Worm (Caenorhabditis elegans) whole organism, young adult: ENCODE data around the gene ZK1055.2.

Experiments used
- B0035.1 ChIP-seq: sonication (generic microtip); optimal IDR thresholded peaks from 2 replicates; lab custom pipeline; 2016; ENCODE audit warnings: missing genetic modification characterization, mild to moderate bottlenecking, missing compliant biosample characterization, missing genotype, missing genetic modification reagents
- B0261.1 ChIP-seq: sonication (generic microtip); optimal IDR thresholded peaks from 2 replicates; lab custom pipeline; 2016; ENCODE audit warnings: mild to moderate bottlenecking, missing genetic modification characterization, moderate library complexity, missing compliant biosample characterization
- B0336.3 ChIP-seq: fragments of 200-800 bp; sonication (Bioruptor generic); IDR thresholded peaks from 2 replicates; pipeline ENCODE4 v1.3.6; 2022; ENCODE audit warnings: missing genetic modification characterization, missing compliant biosample characterization
- F10E7.11 ChIP-seq: sonication (generic microtip); optimal IDR thresholded peaks from 2 replicates; lab custom pipeline; 2017; ENCODE audit warnings: mild to moderate bottlenecking, missing genetic modification characterization, moderate library complexity, missing compliant biosample characterization
- F22D6.2 ChIP-seq: sonication (generic microtip); optimal IDR thresholded peaks from 2 replicates; lab custom pipeline; 2016; ENCODE audit warnings: mild to moderate bottlenecking, missing genetic modification characterization, missing compliant biosample characterization
- F37B4.10 ChIP-seq: fragments of 200-800 bp; sonication (Bioruptor generic); IDR thresholded peaks from 2 replicates; pipeline ENCODE4 v1.3.6; 2022; ENCODE audit warnings: missing genetic modification characterization, missing compliant biosample characterization
- F55B11.4 ChIP-seq: sonication (generic microtip); optimal IDR thresholded peaks from 2 replicates; lab custom pipeline; 2016; ENCODE audit warnings: missing compliant biosample characterization, missing genetic modification characterization, borderline replicate concordance; ENCODE audit not compliant: insufficient read depth
- Y53F4B.3 ChIP-seq: fragments of 200-800 bp; sonication (Bioruptor generic); IDR thresholded peaks from 2 replicates; pipeline ENCODE4 v1.3.6; 2022; ENCODE audit warnings: missing genetic modification reagents, missing genetic modification characterization, missing compliant biosample characterization
- akir-1 ChIP-seq: fragments of 200-800 bp; sonication (Bioruptor generic); optimal IDR thresholded peaks from 2 replicates; lab custom pipeline; 2018; ENCODE audit warnings: mild to moderate bottlenecking, missing genetic modification characterization, moderate library complexity, missing compliant biosample characterization
- attf-3 ChIP-seq: fragments of 200-800 bp; sonication (Bioruptor generic); conservative IDR thresholded peaks from 2 replicates; pipeline ENCODE4 v1.3.6; 2022; ENCODE audit warnings: missing genetic modification reagents, missing genetic modification characterization, missing compliant biosample characterization
- ceh-40 ChIP-seq: fragments of 200-800 bp; sonication (Bioruptor generic); IDR thresholded peaks from 2 replicates; pipeline ENCODE4 v1.3.6; 2022; ENCODE audit warnings: missing genetic modification characterization, missing compliant biosample characterization
- ceh-58 ChIP-seq: fragments of 200-800 bp; sonication (Bioruptor generic); IDR thresholded peaks from 2 replicates; pipeline ENCODE4 v1.3.6; 2022; ENCODE audit warnings: missing genetic modification characterization, missing compliant biosample characterization
- chd-7 ChIP-seq: sonication (generic microtip); optimal IDR thresholded peaks from 2 replicates; lab custom pipeline; 2016; ENCODE audit warnings: mild to moderate bottlenecking, missing genetic modification characterization, moderate library complexity, missing compliant biosample characterization
- dpl-1 ChIP-seq: fragments of 150-350 bp; optimal IDR thresholded peaks from 2 replicates; lab custom pipeline; 2014; ENCODE audit warnings: missing biosample characterization, missing genetic modification reagents, missing genetic modification characterization
- efl-1 ChIP-seq: fragments of 150-350 bp; optimal IDR thresholded peaks from 2 replicates; lab custom pipeline; 2014; ENCODE audit warnings: missing biosample characterization, missing genetic modification reagents, missing genetic modification characterization
- egl-44 ChIP-seq: fragments of 200-800 bp; sonication (Bioruptor generic); IDR thresholded peaks from 2 replicates; pipeline ENCODE4 v1.3.6; 2022; ENCODE audit warnings: missing genetic modification reagents, missing genetic modification characterization, missing compliant biosample characterization
- egrh-3 ChIP-seq: fragments of 200-800 bp; sonication (Bioruptor generic); IDR thresholded peaks from 2 replicates; pipeline ENCODE4 v1.3.6; 2022; ENCODE audit warnings: missing genetic modification reagents, missing genetic modification characterization, missing compliant biosample characterization
- ekl-4 ChIP-seq: fragments of 200-800 bp; sonication (Bioruptor generic); IDR thresholded peaks from 2 replicates; pipeline ENCODE4 v1.3.6; 2022; ENCODE audit warnings: missing genetic modification reagents, missing genetic modification characterization, missing compliant biosample characterization
- fkh-3 ChIP-seq: sonication (generic microtip); optimal IDR thresholded peaks from 2 replicates; lab custom pipeline; 2016; ENCODE audit warnings: mild to moderate bottlenecking, missing genetic modification characterization, missing compliant biosample characterization
- hlh-12 ChIP-seq: sonication (generic microtip); optimal IDR thresholded peaks from 2 replicates; lab custom pipeline; 2016; ENCODE audit warnings: missing genetic modification characterization, missing compliant biosample characterization
- hmg-1.2 ChIP-seq: fragments of 200-800 bp; sonication (Bioruptor generic); IDR thresholded peaks from 2 replicates; pipeline ENCODE4 v1.3.6; 2022; ENCODE audit warnings: missing genetic modification reagents, missing genetic modification characterization, missing compliant biosample characterization
- hrde-1 ChIP-seq: sonication (generic microtip); optimal IDR thresholded peaks from 2 replicates; lab custom pipeline; 2016; ENCODE audit warnings: missing genetic modification characterization, mild to moderate bottlenecking, missing compliant biosample characterization, moderate library complexity, missing genotype, missing genetic modification reagents, borderline replicate concordance
- lag-1 ChIP-seq: fragments of 200-800 bp; sonication (Bioruptor generic); IDR thresholded peaks from 2 replicates; pipeline ENCODE4 v1.3.6; 2022; ENCODE audit warnings: missing genetic modification reagents, missing genetic modification characterization, missing compliant biosample characterization
- lin-40 ChIP-seq: sonication (generic microtip); optimal IDR thresholded peaks from 2 replicates; lab custom pipeline; 2016; ENCODE audit warnings: missing genetic modification characterization, mild to moderate bottlenecking, missing compliant biosample characterization, missing genotype, missing genetic modification reagents
- lin-54 ChIP-seq: fragments of 200-800 bp; sonication (Bioruptor generic); optimal IDR thresholded peaks from 2 replicates; lab custom pipeline; 2018; ENCODE audit warnings: mild to moderate bottlenecking, missing genetic modification characterization, missing compliant biosample characterization
- lsy-27 ChIP-seq: sonication (generic microtip); optimal IDR thresholded peaks from 2 replicates; lab custom pipeline; 2017; ENCODE audit warnings: missing genetic modification characterization, mild to moderate bottlenecking, missing compliant biosample characterization, antibody characterized with exemption, missing genotype, borderline replicate concordance; ENCODE audit not compliant: insufficient read depth
- madf-10 ChIP-seq: sonication (generic microtip); optimal IDR thresholded peaks from 2 replicates; lab custom pipeline; 2016; ENCODE audit warnings: mild to moderate bottlenecking, missing genetic modification characterization, missing compliant biosample characterization
- madf-3 ChIP-seq: fragments of 200-800 bp; sonication (Bioruptor generic); IDR thresholded peaks from 2 replicates; pipeline ENCODE4 v1.3.6; 2022; ENCODE audit warnings: missing genetic modification reagents, missing genetic modification characterization, missing compliant biosample characterization
- madf-8 ChIP-seq: fragments of 200-800 bp; sonication (Bioruptor generic); conservative IDR thresholded peaks from 2 replicates; pipeline ENCODE4 v1.3.6; 2022; ENCODE audit warnings: missing genetic modification reagents, missing genetic modification characterization, missing compliant biosample characterization
- mcd-1 ChIP-seq: fragments of 200-800 bp; sonication (Bioruptor generic); IDR thresholded peaks from 2 replicates; pipeline ENCODE4 v1.3.6; 2022; ENCODE audit warnings: missing genetic modification reagents, missing genetic modification characterization, missing compliant biosample characterization
- mxl-1 ChIP-seq: sonication (generic microtip); optimal IDR thresholded peaks from 2 replicates; lab custom pipeline; 2016; ENCODE audit warnings: missing genetic modification characterization, missing compliant biosample characterization
- nfyb-1 ChIP-seq: fragments of 200-800 bp; sonication (Bioruptor generic); IDR thresholded peaks from 2 replicates; pipeline ENCODE4 v1.3.6; 2022; ENCODE audit warnings: missing genetic modification reagents, missing genetic modification characterization, missing compliant biosample characterization
- nhr-179 ChIP-seq: sonication (generic microtip); optimal IDR thresholded peaks from 2 replicates; lab custom pipeline; 2016; ENCODE audit warnings: mild to moderate bottlenecking, missing genetic modification characterization, missing compliant biosample characterization
- nhr-80 ChIP-seq: sonication (generic microtip); optimal IDR thresholded peaks from 2 replicates; lab custom pipeline; 2016; ENCODE audit warnings: missing genetic modification characterization, missing compliant biosample characterization
- rec-8 ChIP-seq, 2 experiments: sonication (generic microtip); optimal IDR thresholded peaks; 2 replicates each; lab custom pipeline; 2016; ENCODE audit warnings: mild to moderate bottlenecking in 2 of 2, missing genetic modification characterization in 2 of 2, missing genetic modification reagents in 2 of 2, missing genotype in 2 of 2, missing biosample characterization in 1 of 2, missing compliant biosample characterization in 1 of 2, moderate library complexity in 1 of 2
- repo-1 ChIP-seq: sonication (generic microtip); optimal IDR thresholded peaks from 2 replicates; lab custom pipeline; 2017; ENCODE audit warnings: mild to moderate bottlenecking, missing genetic modification characterization, missing compliant biosample characterization
- sptf-2 ChIP-seq: fragments of 200-800 bp; sonication (Bioruptor generic); optimal IDR thresholded peaks from 2 replicates; lab custom pipeline; 2018; ENCODE audit warnings: mild to moderate bottlenecking, missing genetic modification characterization, missing compliant biosample characterization
- unc-62 ChIP-seq: fragments of 150-350 bp; optimal IDR thresholded peaks from 2 replicates; lab custom pipeline; 2014; ENCODE audit warnings: missing biosample characterization, missing genetic modification reagents, missing genetic modification characterization
- xnd-1 ChIP-seq: sonication (generic microtip); optimal IDR thresholded peaks from 2 replicates; lab custom pipeline; 2016; ENCODE audit warnings: missing genotype, missing genetic modification reagents, missing genetic modification characterization, missing compliant biosample characterization
- zfh-2 ChIP-seq: fragments of 200-800 bp; sonication (Bioruptor generic); conservative IDR thresholded peaks from 2 replicates; pipeline ENCODE4 v1.3.6; 2022; ENCODE audit warnings: missing genetic modification reagents, missing genetic modification characterization, missing compliant biosample characterization
- ztf-18 ChIP-seq: sonication (generic microtip); optimal IDR thresholded peaks from 2 replicates; lab custom pipeline; 2016; ENCODE audit warnings: missing genotype, mild to moderate bottlenecking, missing genetic modification characterization, missing compliant biosample characterization
- ztf-22 ChIP-seq: fragments of 200-800 bp; sonication (Bioruptor generic); optimal IDR thresholded peaks from 2 replicates; lab custom pipeline; 2018; ENCODE audit warnings: mild to moderate bottlenecking, missing genetic modification characterization, moderate library complexity, missing compliant biosample characterization
- ztf-26 ChIP-seq: sonication (generic microtip); optimal IDR thresholded peaks from 2 replicates; lab custom pipeline; 2017; ENCODE audit warnings: missing genetic modification characterization, missing compliant biosample characterization
- ztf-3 ChIP-seq: fragments of 200-800 bp; sonication (Bioruptor generic); optimal IDR thresholded peaks from 2 replicates; lab custom pipeline; 2018; ENCODE audit warnings: mild to moderate bottlenecking, missing genetic modification characterization, missing compliant biosample characterization

The ZK1055.2 gene

ce11 chrV:6546450-6547171, 43.8 kb upstream of the ZK1055.2 start, which contains the start of gene dre-1:
Gene dre-1 (minus strand): TSS chrV:6546500.
- TF ChIP-seq ztf-18 (tag; lab: Kevin White, UChicago) (no peak), nhr-80 (tag; lab: Kevin White, UChicago) (peak; percentile 48)

ce11 chrV:6548309-6548708, 42.1 kb upstream of the ZK1055.2 start:
- TF ChIP-seq lin-54 (GFP tag; lab: Kevin White, UChicago) (no peak), egrh-3 (no peak), ztf-3 (no peak), B0336.3 (GFP tag; lab: Robert Waterston, UW) (no peak), mxl-1 (no peak), B0261.1 (tag; lab: Kevin White, UChicago) (no peak), hmg-1.2 (GFP tag; lab: Robert Waterston, UW) (no peak), chd-7 (tag; lab: Kevin White, UChicago) (no peak), F37B4.10 (no peak), lsy-27 (tag; lab: Kevin White, UChicago) (no peak), nhr-179 (tag; lab: Kevin White, UChicago) (no peak), madf-10 (no peak), unc-62 (GFP tag; lab: Kevin White, UChicago) (no peak), ceh-40 (GFP tag; lab: Robert Waterston, UW) (no peak), ztf-26 (tag; lab: Kevin White, UChicago) (no peak), hlh-12 (tag; lab: Kevin White, UChicago) (no peak), zfh-2 (GFP tag; lab: Robert Waterston, UW) (no peak), dpl-1 (GFP tag; lab: Kevin White, UChicago) (no peak), B0035.1 (tag; lab: Kevin White, UChicago) (no peak)

ce11 chrV:6549148-6549547, 41.2 kb upstream of the ZK1055.2 start, which contains the start of gene K04A8.20:
Gene K04A8.20 (plus strand): TSS chrV:6549448.
- TF ChIP-seq fkh-3 (no peak), hrde-1 (tag; lab: Kevin White, UChicago) (no peak), repo-1 (tag; lab: Kevin White, UChicago) (no peak), nhr-80 (tag; lab: Kevin White, UChicago) (no peak), akir-1 (GFP tag; lab: Kevin White, UChicago) (no peak), sptf-2 (GFP tag; lab: Kevin White, UChicago) (no peak), ekl-4 (GFP tag; lab: Robert Waterston, UW) (no peak), F22D6.2 (no peak), Y53F4B.3 (GFP tag; lab: Robert Waterston, UW) (no peak), nfyb-1 (GFP tag; lab: Robert Waterston, UW) (no peak)

ce11 chrV:6549871-6550270, 40.5 kb upstream of the ZK1055.2 start, which contains the start of gene lipl-4:
Gene lipl-4 (plus strand): TSS chrV:6550171.
- no peak for TF ChIP-seq lag-1
- TF ChIP-seq lin-40 (tag; lab: Kevin White, UChicago): no peak
- TF ChIP-seq rec-8 (tag; optimal IDR thresholded peaks at IDR 0.05; lab: Kevin White, UChicago): no peak
- no peak for TF ChIP-seq attf-3 (GFP tag; lab: Robert Waterston, UW)
- TF ChIP-seq egl-44 (GFP tag; lab: Robert Waterston, UW): no peak
- TF ChIP-seq efl-1 (GFP tag; lab: Kevin White, UChicago): no peak
- no peak for TF ChIP-seq fkh-3
- TF ChIP-seq F10E7.11 (tag; lab: Kevin White, UChicago): no peak
- TF ChIP-seq ztf-22 (GFP tag; lab: Kevin White, UChicago): no peak
- TF ChIP-seq egrh-3: no peak
- TF ChIP-seq madf-3 (GFP tag; lab: Robert Waterston, UW): no peak
- TF ChIP-seq mcd-1 (GFP tag; lab: Robert Waterston, UW): no peak
- TF ChIP-seq xnd-1: no peak
- TF ChIP-seq madf-8 (GFP tag; lab: Robert Waterston, UW): no peak
- TF ChIP-seq F55B11.4 (tag; lab: Kevin White, UChicago): no peak
- TF ChIP-seq ceh-58 (GFP tag; lab: Robert Waterston, UW): no peak
- TF ChIP-seq ztf-18 (tag; lab: Kevin White, UChicago): no peak
- TF ChIP-seq Y53F4B.3 (GFP tag; lab: Robert Waterston, UW): no peak
